4 worm cellular contexts compared by ENCODE assay signal in genomic region chrIII:3540424-3540823, ce11.
TF ChIP-seq lines count a peak whose summit lies in the region.

No protein-coding gene starts in this region.

TF ChIP-seq in whole organism, L2 larva, 48 proteins besides CTCF, POLR2A, EP300 and RAD21 (continues in another document):
- TF ChIP-seq dmd-4 (tag; optimal IDR thresholded peaks at IDR 0.05; lab: Kevin White, UChicago) = no peak
- no peak for TF ChIP-seq mbf-1 (tag; optimal IDR thresholded peaks at IDR 0.05; lab: Kevin White, UChicago)
- peak; percentile 47 for TF ChIP-seq fos-1 (tag; optimal IDR thresholded peaks at IDR 0.05; lab: Kevin White, UChicago)
- no peak for TF ChIP-seq mab-5 (tag; optimal IDR thresholded peaks at IDR 0.05; lab: Kevin White, UChicago)
- no peak for TF ChIP-seq elt-3 (tag; optimal IDR thresholded peaks at IDR 0.05; lab: Kevin White, UChicago)
- TF ChIP-seq nhr-237 (tag; optimal IDR thresholded peaks at IDR 0.05; lab: Kevin White, UChicago) = no peak
- TF ChIP-seq lsy-2 (tag; optimal IDR thresholded peaks at IDR 0.05; lab: Kevin White, UChicago) = peak; percentile 14 to 77
- TF ChIP-seq zag-1 (tag; optimal IDR thresholded peaks at IDR 0.05; lab: Kevin White, UChicago) = no peak
- TF ChIP-seq ceh-16 (tag; optimal IDR thresholded peaks at IDR 0.05; lab: Kevin White, UChicago) = no peak
- no peak for TF ChIP-seq snpc-4 (tag; optimal IDR thresholded peaks at IDR 0.05; lab: Kevin White, UChicago)
- TF ChIP-seq crh-2 (tag; optimal IDR thresholded peaks at IDR 0.05; lab: Kevin White, UChicago) = peak; percentile 37
- TF ChIP-seq ztf-11 (tag; optimal IDR thresholded peaks at IDR 0.05; lab: Kevin White, UChicago) = no peak
- no peak for TF ChIP-seq nhr-6 (tag; optimal IDR thresholded peaks at IDR 0.05; lab: Kevin White, UChicago)
- TF ChIP-seq egl-27 (tag; optimal IDR thresholded peaks at IDR 0.05; lab: Kevin White, UChicago) = no peak
- TF ChIP-seq alr-1 (tag; optimal IDR thresholded peaks at IDR 0.05; lab: Kevin White, UChicago) = no peak
- peak; percentile 23 for TF ChIP-seq nhr-129 (tag; optimal IDR thresholded peaks at IDR 0.05; lab: Kevin White, UChicago)
- no peak for TF ChIP-seq ztf-1 (GFP tag; conservative IDR thresholded peaks at IDR 0.05; lab: Robert Waterston, UW)
- TF ChIP-seq sma-9 (GFP tag; optimal IDR thresholded peaks at IDR 0.05; lab: Kevin White, UChicago) = peak; percentile 34
- no peak for TF ChIP-seq sma-9 (tag; optimal IDR thresholded peaks at IDR 0.05; lab: Kevin White, UChicago)
- no peak for TF ChIP-seq nhr-25 (tag; optimal IDR thresholded peaks at IDR 0.05; lab: Kevin White, UChicago)
- TF ChIP-seq ama-1 (optimal IDR thresholded peaks at IDR 0.05; lab: Kevin White, UChicago) = no peak
- TF ChIP-seq nhr-21 (tag; optimal IDR thresholded peaks at IDR 0.05; lab: Kevin White, UChicago) = peak; percentile 17
- no peak for TF ChIP-seq skn-1 (tag; optimal IDR thresholded peaks at IDR 0.05; lab: Kevin White, UChicago)
- TF ChIP-seq peb-1 (tag; optimal IDR thresholded peaks at IDR 0.05; lab: Kevin White, UChicago) = no peak
- TF ChIP-seq mdl-1 (tag; optimal IDR thresholded peaks at IDR 0.05; lab: Kevin White, UChicago) = no peak

TF ChIP-seq in whole organism, L4 larva, 104 proteins besides CTCF, POLR2A, EP300 and RAD21:
- TF ChIP-seq lsy-2 (tag; optimal IDR thresholded peaks at IDR 0.05; lab: Kevin White, UChicago) = peak in 1 of 2 experiments; percentile 72
- TF ChIP-seq lin-38 (GFP tag; IDR thresholded peaks at IDR 0.05; lab: Robert Waterston, UW) = peak; percentile 94
- peak; percentile 28 for TF ChIP-seq rbr-2 (tag; optimal IDR thresholded peaks at IDR 0.05; lab: Kevin White, UChicago)
- peak; percentile 72 for TF ChIP-seq unc-130 (GFP tag; optimal IDR thresholded peaks at IDR 0.05; lab: Kevin White, UChicago)
- TF ChIP-seq hif-1 (tag; optimal IDR thresholded peaks at IDR 0.05; lab: Kevin White, UChicago) = peak in 1 of 2 experiments; percentile 68
- TF ChIP-seq hmg-1.1 (GFP tag; IDR thresholded peaks at IDR 0.05; lab: Robert Waterston, UW) = peak; percentile 59
- TF ChIP-seq nhr-6 (tag; optimal IDR thresholded peaks at IDR 0.05; lab: Kevin White, UChicago) = peak; percentile 18
- no peak for TF ChIP-seq mdt-29 (GFP tag; IDR thresholded peaks at IDR 0.05; lab: Robert Waterston, UW)
- peak; percentile 57 for TF ChIP-seq dpl-1 (GFP tag; optimal IDR thresholded peaks at IDR 0.05; lab: Kevin White, UChicago)
- TF ChIP-seq nhr-28 (tag; optimal IDR thresholded peaks at IDR 0.05; lab: Kevin White, UChicago) = peak; percentile 39
- peak; percentile 69 for TF ChIP-seq mep-1 (tag; optimal IDR thresholded peaks at IDR 0.05; lab: Kevin White, UChicago)
- no peak for TF ChIP-seq ceh-44 (GFP tag; IDR thresholded peaks at IDR 0.05; lab: Robert Waterston, UW)
- TF ChIP-seq ZK546.5 (tag; optimal IDR thresholded peaks at IDR 0.05; lab: Kevin White, UChicago) = no peak
- peak; percentile 18; the same call in 1 of the 2 replicates for TF ChIP-seq dmd-6 (GFP tag; IDR thresholded peaks at IDR 0.05; lab: Robert Waterston, UW)
- TF ChIP-seq hlh-30 (tag; optimal IDR thresholded peaks at IDR 0.05; lab: Kevin White, UChicago; ENCODE audit: insufficient read depth) = peak; percentile 25
- no peak for TF ChIP-seq Y75B8A.6 (GFP tag; IDR thresholded peaks at IDR 0.05; lab: Robert Waterston, UW)
- peak; percentile 73 for TF ChIP-seq nhr-77 (tag; optimal IDR thresholded peaks at IDR 0.05; lab: Kevin White, UChicago)
- TF ChIP-seq ZK337.2 (GFP tag; IDR thresholded peaks at IDR 0.05; lab: Robert Waterston, UW) = 0 out of 2 replicates have a peak, but pooled peaks have one; percentile 33
- TF ChIP-seq mes-2 (tag; optimal IDR thresholded peaks at IDR 0.05; lab: Kevin White, UChicago; ENCODE audit: poor library complexity, severe bottlenecking) = peak; percentile 91
- no peak for TF ChIP-seq lin-13 (GFP tag; optimal IDR thresholded peaks at IDR 0.05; lab: Kevin White, UChicago)

TF ChIP-seq in whole organism, late embryonic, 69 proteins besides CTCF, POLR2A, EP300 and RAD21:
- no peak for TF ChIP-seq unc-3 (GFP tag; conservative IDR thresholded peaks at IDR 0.05; lab: Robert Waterston, UW)
- peak; percentile 16 for TF ChIP-seq unc-3 (tag; optimal IDR thresholded peaks at IDR 0.05; lab: Kevin White, UChicago)
- peak; percentile 60 for TF ChIP-seq ets-4 (tag; optimal IDR thresholded peaks at IDR 0.05; lab: Kevin White, UChicago)
- no peak for TF ChIP-seq pha-4 (tag; optimal IDR thresholded peaks at IDR 0.05; lab: Kevin White, UChicago)
- peak; percentile 41 for TF ChIP-seq ceh-14 (tag; optimal IDR thresholded peaks at IDR 0.05; lab: Kevin White, UChicago)
- peak; percentile 68 for TF ChIP-seq elt-2 (tag; optimal IDR thresholded peaks at IDR 0.05; lab: Kevin White, UChicago)
- TF ChIP-seq ref-2 (tag; optimal IDR thresholded peaks at IDR 0.05; lab: Kevin White, UChicago) = peak; percentile 60
- peak; percentile 64 for TF ChIP-seq hlh-8 (tag; optimal IDR thresholded peaks at IDR 0.05; lab: Kevin White, UChicago)
- TF ChIP-seq C08G9.2 (tag; optimal IDR thresholded peaks at IDR 0.05; lab: Kevin White, UChicago) = peak; percentile 72
- no peak for TF ChIP-seq ceh-48 (tag; optimal IDR thresholded peaks at IDR 0.05; lab: Kevin White, UChicago)
- peak; percentile 62 for TF ChIP-seq ceh-2 (tag; optimal IDR thresholded peaks at IDR 0.05; lab: Kevin White, UChicago)
- TF ChIP-seq ceh-30 (tag; optimal IDR thresholded peaks at IDR 0.05; lab: Kevin White, UChicago) = no peak
- TF ChIP-seq ztf-16 (tag; optimal IDR thresholded peaks at IDR 0.05; lab: Kevin White, UChicago) = peak; percentile 14
- TF ChIP-seq hlh-6 (tag; optimal IDR thresholded peaks at IDR 0.05; lab: Kevin White, UChicago) = no peak
- no peak for TF ChIP-seq unc-55 (GFP tag; optimal IDR thresholded peaks at IDR 0.05; lab: Kevin White, UChicago)
- peak; percentile 15 for TF ChIP-seq ttx-3 (tag; optimal IDR thresholded peaks at IDR 0.05; lab: Kevin White, UChicago)
- TF ChIP-seq rnt-1 (tag; optimal IDR thresholded peaks at IDR 0.05; lab: Kevin White, UChicago) = peak; percentile 48
- peak; percentile 66 for TF ChIP-seq fax-1 (tag; optimal IDR thresholded peaks at IDR 0.05; lab: Kevin White, UChicago)
- no peak for TF ChIP-seq nhr-11 (tag; optimal IDR thresholded peaks at IDR 0.05; lab: Kevin White, UChicago)
- peak; percentile 64 for TF ChIP-seq zip-5 (tag; optimal IDR thresholded peaks at IDR 0.05; lab: Kevin White, UChicago)
- TF ChIP-seq tbx-2 (tag; optimal IDR thresholded peaks at IDR 0.05; lab: Kevin White, UChicago) = peak; percentile 89
- peak; percentile 70 for TF ChIP-seq tbx-7 (tag; optimal IDR thresholded peaks at IDR 0.05; lab: Kevin White, UChicago)
- TF ChIP-seq ceh-18 (tag; optimal IDR thresholded peaks at IDR 0.05; lab: Kevin White, UChicago) = peak; percentile 1
- TF ChIP-seq dve-1 (tag; optimal IDR thresholded peaks at IDR 0.05; lab: Kevin White, UChicago) = no peak
- TF ChIP-seq ceh-31 (tag; optimal IDR thresholded peaks at IDR 0.05; lab: Kevin White, UChicago) = peak; percentile 88

TF ChIP-seq in whole organism, mixed stage, embryonic, 35 proteins besides CTCF, POLR2A, EP300 and RAD21:
- TF ChIP-seq tbx-8 (GFP tag; optimal IDR thresholded peaks at IDR 0.05; lab: Kevin White, UChicago) (peak; percentile 56), unc-120 (tag; optimal IDR thresholded peaks at IDR 0.05; lab: Kevin White, UChicago; ENCODE audit: poor library complexity, severe bottlenecking) (no peak), nhr-237 (tag; optimal IDR thresholded peaks at IDR 0.05; lab: Kevin White, UChicago) (peak; percentile 56), bed-3 (GFP tag; optimal IDR thresholded peaks at IDR 0.05; lab: Kevin White, UChicago) (no peak), nhr-12 (tag; optimal IDR thresholded peaks at IDR 0.05; lab: Kevin White, UChicago) (no peak), nhr-28 (tag; optimal IDR thresholded peaks at IDR 0.05; lab: Kevin White, UChicago) (no peak), elt-1 (tag; optimal IDR thresholded peaks at IDR 0.05; lab: Kevin White, UChicago; ENCODE audit: borderline replicate concordance, insufficient read depth) (no peak), mep-1 (tag; optimal IDR thresholded peaks at IDR 0.05; lab: Kevin White, UChicago) (peak; percentile 6), mls-2 (tag; optimal IDR thresholded peaks at IDR 0.05; lab: Kevin White, UChicago) (no peak), nhr-2 (tag; optimal IDR thresholded peaks at IDR 0.05; lab: Kevin White, UChicago) (peak; percentile 10), ceh-83 (GFP tag; optimal IDR thresholded peaks at IDR 0.05; lab: Kevin White, UChicago) (no peak), ces-1 (GFP tag; optimal IDR thresholded peaks at IDR 0.05; lab: Kevin White, UChicago) (no peak), mab-5 (tag; optimal IDR thresholded peaks at IDR 0.05; lab: Kevin White, UChicago) (no peak), ceh-43 (GFP tag; optimal IDR thresholded peaks at IDR 0.05; lab: Kevin White, UChicago) (no peak), pha-4 (tag; optimal IDR thresholded peaks at IDR 0.05; lab: Kevin White, UChicago) (no peak), lsy-2 (tag; optimal IDR thresholded peaks at IDR 0.05; lab: Kevin White, UChicago) (peak; percentile 64), cnd-1 (tag; optimal IDR thresholded peaks at IDR 0.05; lab: Kevin White, UChicago) (no peak), M03D4.4 (tag; optimal IDR thresholded peaks at IDR 0.05; lab: Kevin White, UChicago) (no peak), flh-1 (GFP tag; optimal IDR thresholded peaks at IDR 0.05; lab: Kevin White, UChicago) (no peak), lin-32 (GFP tag; optimal IDR thresholded peaks at IDR 0.05; lab: Kevin White, UChicago) (no peak), sem-2 (GFP tag; optimal IDR thresholded peaks at IDR 0.05; lab: Kevin White, UChicago) (no peak), sptf-1 (tag; optimal IDR thresholded peaks at IDR 0.05; lab: Kevin White, UChicago) (peak; percentile 52), nhr-76 (tag; optimal IDR thresholded peaks at IDR 0.05; lab: Kevin White, UChicago) (no peak), ceh-39 (tag; optimal IDR thresholded peaks at IDR 0.05; lab: Kevin White, UChicago) (peak; percentile 22), unc-39 (tag; optimal IDR thresholded peaks at IDR 0.05; lab: Kevin White, UChicago) (no peak), ztf-11 (tag; optimal IDR thresholded peaks at IDR 0.05; lab: Kevin White, UChicago) (no peak), blmp-1 (tag; optimal IDR thresholded peaks at IDR 0.05; lab: Kevin White, UChicago) (no peak), unc-62 (GFP tag; optimal IDR thresholded peaks at IDR 0.05; lab: Kevin White, UChicago) (no peak), drap-1 (GFP tag; optimal IDR thresholded peaks at IDR 0.05; lab: Kevin White, UChicago) (no peak)
